Worm (Caenorhabditis elegans) whole organism, young adult: ENCODE measurements around the gene sfrp-1.
"Not testable (repeated sequence)": the region's sequence is repeated elsewhere in the genome, so short reads cannot be mapped to it uniquely, and the experiment has no call there.

ENCODE experiments used
- B0019.2 ChIP-seq: fragments of 200-800 bp; sonication (Bioruptor generic); conservative IDR thresholded peaks from 2 replicates; pipeline ENCODE4 v1.3.6; 2022; ENCODE audit warnings: missing genetic modification reagents, missing genetic modification characterization, missing compliant biosample characterization
- B0035.1 ChIP-seq: sonication (generic microtip); optimal IDR thresholded peaks from 2 replicates; lab custom pipeline; 2016; ENCODE audit warnings: missing genetic modification characterization, mild to moderate bottlenecking, missing compliant biosample characterization, missing genotype, missing genetic modification reagents
- F10E7.11 ChIP-seq: sonication (generic microtip); optimal IDR thresholded peaks from 2 replicates; lab custom pipeline; 2017; ENCODE audit warnings: mild to moderate bottlenecking, missing genetic modification characterization, moderate library complexity, missing compliant biosample characterization
- F33H1.4 ChIP-seq: fragments of 200-800 bp; sonication (Bioruptor generic); IDR thresholded peaks from 2 replicates; pipeline ENCODE4 v1.3.6; 2022; ENCODE audit warnings: missing genetic modification reagents, missing genetic modification characterization, missing compliant biosample characterization
- K12H6.12 ChIP-seq: fragments of 200-800 bp; sonication (Bioruptor generic); optimal IDR thresholded peaks from 2 replicates; lab custom pipeline; 2018; ENCODE audit warnings: mild to moderate bottlenecking, missing genetic modification characterization, missing compliant biosample characterization
- Y95B8A.8 ChIP-seq: fragments of 200-800 bp; sonication (Bioruptor generic); IDR thresholded peaks from 2 replicates; pipeline ENCODE4 v1.3.6; 2022; ENCODE audit warnings: missing genetic modification reagents, missing genetic modification characterization, missing compliant biosample characterization
- aptf-2 ChIP-seq: fragments of 200-800 bp; sonication (Bioruptor generic); conservative IDR thresholded peaks from 2 replicates; pipeline ENCODE4 v1.3.6; 2022; ENCODE audit warnings: missing genetic modification reagents, missing genetic modification characterization, missing compliant biosample characterization
- bed-2 ChIP-seq: fragments of 200-800 bp; sonication (Bioruptor generic); IDR thresholded peaks from 2 replicates; pipeline ENCODE4 v1.3.6; 2022; ENCODE audit warnings: missing genetic modification reagents, missing genetic modification characterization, missing compliant biosample characterization
- die-1 ChIP-seq: sonication (generic microtip); optimal IDR thresholded peaks from 2 replicates; lab custom pipeline; 2016; ENCODE audit warnings: missing genotype, mild to moderate bottlenecking, missing genetic modification characterization, missing compliant biosample characterization
- dpff-1 ChIP-seq: sonication (generic microtip); optimal IDR thresholded peaks from 2 replicates; lab custom pipeline; 2017; ENCODE audit warnings: mild to moderate bottlenecking, missing genetic modification characterization, missing compliant biosample characterization
- hlh-26 ChIP-seq: fragments of 200-800 bp; sonication (Bioruptor generic); conservative IDR thresholded peaks from 2 replicates; pipeline ENCODE4 v1.3.6; 2022; ENCODE audit warnings: missing genetic modification reagents, missing genetic modification characterization, missing compliant biosample characterization
- hmg-1.2 ChIP-seq: fragments of 200-800 bp; sonication (Bioruptor generic); IDR thresholded peaks from 2 replicates; pipeline ENCODE4 v1.3.6; 2022; ENCODE audit warnings: missing genetic modification reagents, missing genetic modification characterization, missing compliant biosample characterization
- hrde-1 ChIP-seq: sonication (generic microtip); optimal IDR thresholded peaks from 2 replicates; lab custom pipeline; 2016; ENCODE audit warnings: missing genetic modification characterization, mild to moderate bottlenecking, missing compliant biosample characterization, moderate library complexity, missing genotype, missing genetic modification reagents, borderline replicate concordance
- lin-54 ChIP-seq: fragments of 200-800 bp; sonication (Bioruptor generic); optimal IDR thresholded peaks from 2 replicates; lab custom pipeline; 2018; ENCODE audit warnings: mild to moderate bottlenecking, missing genetic modification characterization, missing compliant biosample characterization
- lsl-1 ChIP-seq: fragments of 200-800 bp; sonication (Bioruptor generic); optimal IDR thresholded peaks from 2 replicates; lab custom pipeline; 2018; ENCODE audit warnings: mild to moderate bottlenecking, missing genetic modification characterization, moderate library complexity, missing compliant biosample characterization
- madf-6 ChIP-seq: fragments of 200-800 bp; sonication (Bioruptor generic); IDR thresholded peaks from 2 replicates; pipeline ENCODE4 v1.3.6; 2022; ENCODE audit warnings: missing genetic modification reagents, missing genetic modification characterization, missing compliant biosample characterization
- madf-8 ChIP-seq: fragments of 200-800 bp; sonication (Bioruptor generic); conservative IDR thresholded peaks from 2 replicates; pipeline ENCODE4 v1.3.6; 2022; ENCODE audit warnings: missing genetic modification reagents, missing genetic modification characterization, missing compliant biosample characterization
- mcd-1 ChIP-seq: fragments of 200-800 bp; sonication (Bioruptor generic); IDR thresholded peaks from 2 replicates; pipeline ENCODE4 v1.3.6; 2022; ENCODE audit warnings: missing genetic modification reagents, missing genetic modification characterization, missing compliant biosample characterization
- nhr-179 ChIP-seq: sonication (generic microtip); optimal IDR thresholded peaks from 2 replicates; lab custom pipeline; 2016; ENCODE audit warnings: mild to moderate bottlenecking, missing genetic modification characterization, missing compliant biosample characterization
- pha-4 ChIP-seq: fragments of 150-350 bp; sonication (generic microtip); optimal IDR thresholded peaks from 2 replicates; lab custom pipeline; 2014; ENCODE audit warnings: missing biosample characterization, missing genetic modification reagents, missing genetic modification characterization
- sea-2 ChIP-seq: fragments of 200-800 bp; sonication (Bioruptor generic); IDR thresholded peaks from 2 replicates; pipeline ENCODE4 v1.3.6; 2022; ENCODE audit warnings: missing genetic modification characterization, missing compliant biosample characterization
- snpc-1.3 ChIP-seq: sonication (generic microtip); optimal IDR thresholded peaks from 2 replicates; lab custom pipeline; 2017; ENCODE audit warnings: missing genetic modification characterization, mild to moderate bottlenecking, missing compliant biosample characterization, antibody characterized with exemption, moderate library complexity, missing genotype, missing genetic modification reagents; ENCODE audit not compliant: insufficient read depth
- snpc-3.4 ChIP-seq: sonication (generic microtip); optimal IDR thresholded peaks from 2 replicates; lab custom pipeline; 2017; ENCODE audit warnings: missing genetic modification characterization, mild to moderate bottlenecking, missing compliant biosample characterization, antibody characterized with exemption, moderate library complexity, missing genotype, missing genetic modification reagents
- snpc-4 ChIP-seq, 5 experiments: fragments of 150-350 bp in 1 of 5; sonication (generic microtip) in 4 of 5; optimal IDR thresholded peaks; 2 replicates each; lab custom pipeline; 2014 to 2018; ENCODE audit warnings: missing genetic modification characterization in 5 of 5, missing biosample characterization in 3 of 5, antibody characterized with exemption in 2 of 5, mild to moderate bottlenecking in 2 of 5, missing compliant biosample characterization in 2 of 5, missing genotype in 2 of 5, moderate library complexity in 2 of 5, missing genetic modification reagents in 1 of 5
- somi-1 ChIP-seq: fragments of 200-800 bp; sonication (Bioruptor generic); optimal IDR thresholded peaks from 2 replicates; lab custom pipeline; 2018; ENCODE audit warnings: mild to moderate bottlenecking, missing genetic modification characterization, missing compliant biosample characterization
- sptf-2 ChIP-seq: fragments of 200-800 bp; sonication (Bioruptor generic); optimal IDR thresholded peaks from 2 replicates; lab custom pipeline; 2018; ENCODE audit warnings: mild to moderate bottlenecking, missing genetic modification characterization, missing compliant biosample characterization
- tlf-1 ChIP-seq: fragments of 200-800 bp; sonication (Bioruptor generic); optimal IDR thresholded peaks from 2 replicates; lab custom pipeline; 2018; ENCODE audit warnings: mild to moderate bottlenecking, missing genetic modification characterization, missing compliant biosample characterization
- xnd-1 ChIP-seq: sonication (generic microtip); optimal IDR thresholded peaks from 2 replicates; lab custom pipeline; 2016; ENCODE audit warnings: missing genotype, missing genetic modification reagents, missing genetic modification characterization, missing compliant biosample characterization
- ztf-18 ChIP-seq: sonication (generic microtip); optimal IDR thresholded peaks from 2 replicates; lab custom pipeline; 2016; ENCODE audit warnings: missing genotype, mild to moderate bottlenecking, missing genetic modification characterization, missing compliant biosample characterization
- ztf-25 ChIP-seq: fragments of 200-800 bp; sonication (Bioruptor generic); IDR thresholded peaks from 2 replicates; pipeline ENCODE4 v1.3.6; 2022; ENCODE audit warnings: missing genetic modification reagents, missing genetic modification characterization, missing compliant biosample characterization

The sfrp-1 gene

ce11 chrIV:6366032-6366431 is 36.2 kb downstream of the sfrp-1 start:
- TF ChIP-seq hmg-1.2 (0 out of 2 replicates have a peak, but pooled peaks have one; percentile 4), aptf-2 (no peak)

- TF ChIP-seq F10E7.11 (tag; lab: Kevin White, UChicago) (no peak), Y95B8A.8 (GFP tag; lab: Robert Waterston, UW) (no peak)
Measured at ce11 chrIV:6365045-6365444, 37.2 kb downstream of the sfrp-1 start, which contains the start of gene Y73B6BL.270. Y73B6BL.270 (plus strand) TSS chrIV:6365345.

DNA sequence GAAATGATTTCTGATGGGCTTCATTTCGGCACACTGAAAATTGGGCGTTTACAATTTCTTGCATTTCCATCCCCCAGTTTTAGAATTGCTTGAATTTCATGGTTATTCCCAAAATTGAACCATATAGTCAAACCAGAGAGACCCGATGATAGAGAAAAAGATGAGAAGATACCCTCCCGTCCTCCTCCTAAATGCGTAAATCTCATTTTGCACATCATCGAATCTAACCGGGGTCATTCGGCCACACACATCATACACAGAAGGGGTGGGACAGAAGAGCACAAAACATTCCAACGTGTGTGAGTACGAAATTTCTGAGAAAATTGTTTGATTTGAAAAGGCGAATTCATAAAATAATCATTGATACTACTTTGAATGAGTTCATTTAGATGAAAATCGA is 38.6 kb downstream of the sfrp-1 start:
- no peak for TF ChIP-seq sea-2 (GFP tag; lab: Robert Waterston, UW)
- TF ChIP-seq ztf-18, result no peak
- TF ChIP-seq B0035.1 (tag; lab: Kevin White, UChicago), result no peak
- TF ChIP-seq snpc-1.3, result no peak
- TF ChIP-seq tlf-1 (GFP tag; lab: Kevin White, UChicago), result no peak
- no peak for TF ChIP-seq K12H6.12
- TF ChIP-seq sptf-2 (GFP tag; lab: Kevin White, UChicago), result no peak
- TF ChIP-seq mcd-1 (GFP tag; lab: Robert Waterston, UW), result no peak
- TF ChIP-seq lin-54 (GFP tag; lab: Kevin White, UChicago), result no peak
- no peak for TF ChIP-seq hrde-1 (tag; lab: Kevin White, UChicago)
- TF ChIP-seq madf-8 (GFP tag; lab: Robert Waterston, UW), result no peak
- TF ChIP-seq, all 124 proteins: peak for 0

ce11 chrIV:6361668-6362067 is 40.6 kb downstream of the sfrp-1 start, which contains the start of gene Y73B6BL.47:
Y73B6BL.47 (plus strand) TSS chrIV:6361968.
- TF ChIP-seq ztf-25 (GFP tag; lab: Robert Waterston, UW), result no peak
- TF ChIP-seq B0019.2 (GFP tag; lab: Robert Waterston, UW), result no peak
- no peak for TF ChIP-seq F10E7.11 (tag; lab: Kevin White, UChicago)
- TF ChIP-seq pha-4 (tag; lab: Kevin White, UChicago), result no peak
- TF ChIP-seq dpff-1, result no peak
- no peak for TF ChIP-seq nhr-179
- TF ChIP-seq somi-1, result no peak
- TF ChIP-seq snpc-1.3, result no peak
- no peak for TF ChIP-seq bed-2 (GFP tag; lab: Robert Waterston, UW)
- TF ChIP-seq die-1 (tag; lab: Kevin White, UChicago), result no peak
- TF ChIP-seq, all 124 proteins: peak for 0

ce11 chrIV:6347822-6348221 is 54.4 kb downstream of the sfrp-1 start:
- TF ChIP-seq snpc-4 (GFP tag; optimal IDR thresholded peaks at IDR 0.05; lab: Kevin White, UChicago), result not testable (repeated sequence)
- TF ChIP-seq snpc-4 (tag; optimal IDR thresholded peaks at IDR 0.05; lab: Kevin White, UChicago) (peak in 1 of 4 experiments; percentile 61), xnd-1 (tag; lab: Kevin White, UChicago) (peak; percentile 62), lsl-1 (GFP tag; lab: Kevin White, UChicago) (peak; percentile 69), F33H1.4 (GFP tag; lab: Robert Waterston, UW) (peak; percentile 80), madf-8 (GFP tag; lab: Robert Waterston, UW) (0 out of 2 replicates have a peak, but pooled peaks have one; percentile 28), madf-6 (GFP tag; lab: Robert Waterston, UW) (peak; percentile 67)

ce11 chrIV:6347213-6347612 is 55.0 kb downstream of the sfrp-1 start, which contains the start of gene Y73B6BL.289:
Y73B6BL.289 (plus strand) TSS chrIV:6347513.
- TF ChIP-seq snpc-3.4; ztf-18; hlh-26 (GFP tag; lab: Robert Waterston, UW): not testable (repeated sequence)
